Fruit fly (Drosophila melanogaster) Kc167 (cell line): Measurements from ENCODE around the gene Lcp65Ab1.

Experiments used
- Myc ChIP-seq: fragments of >200 bp; optimal IDR thresholded peaks from 2 replicates; lab custom pipeline; 2017; ENCODE audit warnings: missing external identifiers
- Sin3A ChIP-seq: fragments of >200 bp; optimal IDR thresholded peaks from 2 replicates; lab custom pipeline; 2018; ENCODE audit warnings: missing external identifiers
- h ChIP-seq: fragments of >200 bp; optimal IDR thresholded peaks from 3 replicates; lab custom pipeline; 2018; ENCODE audit warnings: missing external identifiers
- insv ChIP-seq: fragments of >200 bp; optimal IDR thresholded peaks from 3 replicates; lab custom pipeline; 2018; ENCODE audit warnings: missing external identifiers
- psq ChIP-seq: fragments of >200 bp; optimal IDR thresholded peaks from 2 replicates; lab custom pipeline; 2017; ENCODE audit warnings: missing external identifiers
- ttk ChIP-seq: sonication (Bioruptor generic); optimal IDR thresholded peaks from 2 replicates; lab custom pipeline; 2017; ENCODE audit warnings: missing external identifiers

Gene Lcp65Ab1

DNA sequence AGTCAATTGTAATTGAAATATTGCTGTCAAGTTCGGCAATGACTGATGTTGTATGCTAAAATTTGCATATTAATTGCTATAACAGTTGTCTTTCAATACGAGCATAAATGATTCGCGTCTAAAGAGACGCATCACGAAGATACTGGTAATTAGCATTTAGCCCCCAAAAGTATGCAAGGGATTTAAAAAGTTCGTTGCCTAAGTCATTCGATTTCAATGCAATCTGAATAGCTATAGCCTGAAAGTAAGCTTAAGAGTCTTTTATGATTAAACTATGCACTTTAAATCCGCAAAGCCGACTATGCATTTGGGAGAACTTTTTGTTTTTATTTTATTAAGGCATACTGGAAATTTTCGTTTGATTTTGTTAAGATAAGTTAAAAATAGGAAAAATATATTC lies 19.8 kb upstream of the Lcp65Ab1 start:
- no peak for TF ChIP-seq h (lab: Kevin White, UChicago)

DNA sequence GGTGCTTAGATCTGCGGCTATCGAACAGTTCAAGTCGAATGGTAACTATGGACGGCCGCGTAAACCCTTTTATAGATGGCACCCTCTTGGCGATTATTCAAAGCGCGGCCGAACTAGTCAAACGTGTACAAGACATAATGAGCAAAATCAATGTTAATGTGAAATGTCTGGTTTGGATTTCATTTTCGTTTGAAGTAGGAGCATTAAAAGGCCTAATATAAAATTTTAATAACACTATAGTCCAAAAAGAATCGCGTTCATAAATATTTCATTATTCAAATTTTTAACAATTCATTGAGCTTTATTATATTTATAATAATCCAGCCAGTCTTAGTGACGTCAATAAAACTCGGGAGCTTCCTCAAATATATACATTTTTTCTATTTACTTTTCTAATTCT lies 18.4 kb upstream of the Lcp65Ab1 start, which contains the start of gene Lcp65Ag3:
Gene Lcp65Ag3 (minus strand): TSS at position 46 of the 400 bp plus-strand sequence.
- no peak for TF ChIP-seq ttk (lab: Kevin White, UChicago)
- no peak for TF ChIP-seq h (lab: Kevin White, UChicago)
- TF ChIP-seq Sin3A (lab: Kevin White, UChicago), result no peak
- no peak for TF ChIP-seq insv (lab: Kevin White, UChicago)
- TF ChIP-seq Myc (lab: Kevin White, UChicago), result no peak
- TF ChIP-seq psq (lab: Kevin White, UChicago), result no peak

DNA sequence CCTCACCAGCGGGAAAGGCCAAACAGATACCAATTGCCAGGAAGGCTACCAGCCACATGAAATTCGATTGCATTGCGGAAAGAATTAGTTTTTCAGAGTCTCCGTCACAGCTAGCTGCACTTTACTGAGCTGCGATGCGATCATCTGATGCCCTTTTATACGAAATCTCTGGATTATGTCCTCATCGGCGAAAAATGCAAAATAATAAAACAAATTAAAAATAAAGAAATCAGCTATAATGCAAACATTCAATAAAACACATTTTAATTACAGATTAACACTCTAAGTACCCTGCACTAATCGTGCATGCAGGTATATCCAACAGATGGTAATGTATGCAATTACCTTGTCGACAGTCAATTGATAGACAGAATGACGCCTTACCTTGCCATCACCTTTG lies 17.3 kb upstream of the Lcp65Ab1 start, which contains the start of gene Cpr65Au:
Gene Cpr65Au (minus strand): TSS at position 101 of the 400 bp plus-strand sequence.
- no peak for TF ChIP-seq ttk (lab: Kevin White, UChicago)
- TF ChIP-seq psq (lab: Kevin White, UChicago), result no peak
- no peak for TF ChIP-seq insv (lab: Kevin White, UChicago)
- TF ChIP-seq Sin3A (lab: Kevin White, UChicago), result no peak
- no peak for TF ChIP-seq Myc (lab: Kevin White, UChicago)
- TF ChIP-seq h (lab: Kevin White, UChicago), result no peak

- no peak for TF ChIP-seq Sin3A (lab: Kevin White, UChicago)
- no peak for TF ChIP-seq insv (lab: Kevin White, UChicago)
- TF ChIP-seq ttk (lab: Kevin White, UChicago), result no peak
- no peak for TF ChIP-seq Myc (lab: Kevin White, UChicago)
- TF ChIP-seq psq (lab: Kevin White, UChicago), result no peak
- TF ChIP-seq h (lab: Kevin White, UChicago), result no peak
Observed at dm6 chr3L:6133546-6133945, 15.8 kb upstream of the Lcp65Ab1 start, which contains the start of gene Lcp65Ag2. TSS of gene Lcp65Ag2 (minus strand) at chr3L:6133593.

DNA sequence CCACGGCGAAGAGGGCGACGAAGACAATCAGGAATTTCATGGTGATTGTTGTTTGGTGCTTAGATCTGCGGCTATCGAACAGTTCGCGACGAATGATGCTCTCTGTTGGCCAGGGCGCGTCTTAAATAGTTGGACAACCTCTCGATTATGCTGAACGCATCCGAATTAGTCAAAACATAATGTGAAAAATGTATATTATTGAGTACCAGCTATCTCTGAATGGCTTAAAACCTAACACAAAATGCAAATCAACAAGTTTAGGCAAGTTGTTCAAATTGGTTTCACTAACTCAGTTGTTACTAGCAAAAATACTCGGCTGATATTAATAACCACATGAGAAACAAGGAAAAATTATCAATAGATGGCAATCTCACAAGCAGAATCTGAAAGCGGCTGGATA lies 14.2 kb upstream of the Lcp65Ab1 start, which contains the start of gene Lcp65Ag1:
Gene Lcp65Ag1 (minus strand): TSS at position 101 of the 400 bp plus-strand sequence.
- TF ChIP-seq psq (lab: Kevin White, UChicago) (no peak), Myc (lab: Kevin White, UChicago) (no peak), ttk (lab: Kevin White, UChicago) (no peak)

DNA sequence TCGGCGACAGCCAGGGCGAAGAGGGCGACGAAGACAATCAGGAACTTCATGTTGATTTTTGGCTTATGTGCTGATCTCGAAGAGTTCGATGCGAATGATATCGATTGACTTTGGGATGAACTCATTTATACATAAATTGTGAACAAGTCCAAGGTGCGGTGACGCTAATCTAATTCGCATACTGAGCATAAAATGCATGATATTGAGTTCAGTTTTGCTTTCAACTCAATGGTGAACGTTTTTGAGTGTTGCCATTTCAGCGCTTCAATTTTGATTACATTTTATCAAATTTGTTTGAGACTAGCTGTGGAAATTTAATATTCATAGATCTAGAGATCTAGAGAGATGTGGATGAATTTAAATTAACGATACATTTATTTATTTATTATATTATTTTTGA lies 12.7 kb upstream of the Lcp65Ab1 start, which contains the start of gene Lcp65Af:
Gene Lcp65Af (minus strand): TSS at position 101 of the 400 bp plus-strand sequence.
- TF ChIP-seq psq (lab: Kevin White, UChicago) (no peak), ttk (lab: Kevin White, UChicago) (no peak), h (lab: Kevin White, UChicago) (no peak), Sin3A (lab: Kevin White, UChicago) (no peak), insv (lab: Kevin White, UChicago) (no peak), Myc (lab: Kevin White, UChicago) (no peak)

DNA sequence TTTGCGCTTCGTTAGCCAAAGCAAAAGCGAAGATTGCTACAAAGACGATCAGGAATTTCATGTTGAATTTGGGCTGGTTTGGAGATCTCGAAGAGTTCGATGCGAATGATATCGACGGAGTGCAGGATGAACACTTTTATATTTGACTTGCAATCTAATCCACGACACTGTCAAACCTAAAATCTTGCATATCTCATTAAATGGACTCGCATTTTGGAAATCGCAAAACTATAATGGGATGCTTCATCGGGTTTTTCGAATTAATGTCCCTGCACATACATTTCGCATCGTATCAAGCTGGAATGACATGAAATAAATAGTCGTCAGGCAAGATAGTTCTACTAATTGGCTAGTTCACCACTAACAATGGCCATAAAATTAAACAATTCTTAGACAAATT lies 11.3 kb upstream of the Lcp65Ab1 start, which contains the start of gene Lcp65Ae:
Gene Lcp65Ae (minus strand): TSS at position 101 of the 400 bp plus-strand sequence.
- TF ChIP-seq Sin3A (lab: Kevin White, UChicago), result no peak

- TF ChIP-seq ttk (lab: Kevin White, UChicago), result no peak
- TF ChIP-seq h (lab: Kevin White, UChicago), result no peak
- TF ChIP-seq Sin3A (lab: Kevin White, UChicago), result no peak
- no peak for TF ChIP-seq insv (lab: Kevin White, UChicago)
- no peak for TF ChIP-seq Myc (lab: Kevin White, UChicago)
Observed at dm6 chr3L:6138586-6138985, 10.8 kb upstream of the Lcp65Ab1 start.

DNA sequence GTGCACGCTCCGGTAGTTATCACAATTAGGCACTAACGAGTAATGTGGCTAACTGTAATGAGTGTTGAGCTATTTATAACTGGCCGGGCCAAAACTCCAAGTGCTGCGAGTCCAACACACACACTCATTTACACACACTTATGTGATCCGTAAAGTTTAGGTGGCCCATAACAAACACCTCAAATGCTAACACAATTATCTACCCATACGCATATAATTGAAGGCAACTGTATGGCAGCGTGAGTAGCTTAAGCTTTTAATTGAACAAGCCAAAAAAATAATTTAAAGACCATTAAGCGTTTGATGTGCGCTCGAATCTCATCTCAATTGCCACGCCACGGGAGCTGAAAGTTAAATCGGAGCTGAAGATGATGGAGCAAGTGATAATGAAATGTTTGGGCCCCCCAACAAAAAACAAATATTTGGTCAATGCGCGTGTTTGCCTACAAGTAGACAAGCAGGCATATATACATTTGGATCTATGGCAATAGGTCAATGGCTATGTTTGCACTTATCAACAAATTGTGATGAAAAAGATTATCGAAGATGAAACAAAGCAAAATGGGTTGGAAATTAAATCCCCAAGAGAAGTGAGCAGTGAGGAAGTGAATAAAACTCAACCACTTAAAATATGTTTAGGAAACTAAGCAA lies 9.3 kb upstream of the Lcp65Ab1 start, which contains the start of gene Cpr65Av:
Gene Cpr65Av (minus strand): TSS at position 51 of the 651 bp plus-strand sequence.
- TF ChIP-seq insv (lab: Kevin White, UChicago) (no peak), Myc (lab: Kevin White, UChicago) (no peak), ttk (lab: Kevin White, UChicago) (no peak), psq (lab: Kevin White, UChicago) (no peak), h (lab: Kevin White, UChicago) (no peak), Sin3A (lab: Kevin White, UChicago) (no peak)

dm6 chr3L:6140771-6141472 lies 8.4 kb upstream of the Lcp65Ab1 start:
- no peak for TF ChIP-seq psq (lab: Kevin White, UChicago)
- TF ChIP-seq h (lab: Kevin White, UChicago), result no peak
- no peak for TF ChIP-seq insv (lab: Kevin White, UChicago)
- TF ChIP-seq Myc (lab: Kevin White, UChicago), result no peak
- TF ChIP-seq Sin3A (lab: Kevin White, UChicago), result no peak

- TF ChIP-seq Sin3A (lab: Kevin White, UChicago) (no peak), Myc (lab: Kevin White, UChicago) (no peak), psq (lab: Kevin White, UChicago) (no peak), h (lab: Kevin White, UChicago) (no peak), ttk (lab: Kevin White, UChicago) (no peak), insv (lab: Kevin White, UChicago) (no peak)
Observed at dm6 chr3L:6141538-6141937, 7.8 kb upstream of the Lcp65Ab1 start.
